Worm (Caenorhabditis elegans) whole organism, L3 larva: ENCODE data around the gene B0496.2.

Experiments used
- R02D3.7 ChIP-seq: fragments of 150-350 bp; optimal IDR thresholded peaks from 2 replicates; lab custom pipeline; 2014; ENCODE audit warnings: missing biosample characterization, missing genetic modification characterization
- ceh-28 ChIP-seq: fragments of 150-350 bp; optimal IDR thresholded peaks from 2 replicates; lab custom pipeline; 2014; ENCODE audit warnings: missing biosample characterization, missing genetic modification reagents, missing genetic modification characterization
- ceh-82 ChIP-seq: fragments of 150-350 bp; optimal IDR thresholded peaks from 2 replicates; lab custom pipeline; 2014; ENCODE audit warnings: missing biosample characterization, missing genetic modification characterization
- daf-12 ChIP-seq: fragments of 150-350 bp; optimal IDR thresholded peaks from 2 replicates; lab custom pipeline; 2014; ENCODE audit warnings: missing biosample characterization, missing genetic modification reagents, missing genetic modification characterization
- egl-5 ChIP-seq: fragments of 150-350 bp; optimal IDR thresholded peaks from 2 replicates; lab custom pipeline; 2017; ENCODE audit warnings: missing biosample characterization, missing genetic modification reagents, missing genetic modification characterization, inconsistent platforms
- elt-1 ChIP-seq: fragments of 150-350 bp; optimal IDR thresholded peaks from 2 replicates; lab custom pipeline; 2014; ENCODE audit warnings: missing biosample characterization, missing genetic modification characterization
- elt-2 ChIP-seq: sonication (generic microtip); optimal IDR thresholded peaks from 2 replicates; lab custom pipeline; 2016; ENCODE audit warnings: missing genetic modification reagents, mild to moderate bottlenecking, missing genetic modification characterization, missing compliant biosample characterization
- elt-3 ChIP-seq, 3 experiments: fragments of 150-350 bp in 1 of 3; sonication (generic microtip) in 2 of 3; optimal IDR thresholded peaks; 2 replicates in 2 of 3; 4 replicates in 1 of 3; lab custom pipeline; 2014 to 2017; ENCODE audit warnings: missing biosample characterization in 3 of 3, missing genetic modification characterization in 3 of 3
- eor-1 ChIP-seq, 2 experiments: fragments of 150-350 bp; optimal IDR thresholded peaks; 2 replicates each; lab custom pipeline; 2014 to 2018; ENCODE audit warnings: missing biosample characterization in 2 of 2, missing genetic modification characterization in 2 of 2
- fkh-2 ChIP-seq: fragments of 150-350 bp; optimal IDR thresholded peaks from 2 replicates; lab custom pipeline; 2014; ENCODE audit warnings: missing biosample characterization, missing genetic modification reagents, missing genetic modification characterization
- fos-1 ChIP-seq: fragments of 150-350 bp; optimal IDR thresholded peaks from 2 replicates; lab custom pipeline; 2014; ENCODE audit warnings: missing biosample characterization, missing genetic modification characterization
- hmg-11 ChIP-seq: sonication (generic microtip); optimal IDR thresholded peaks from 2 replicates; lab custom pipeline; 2016; ENCODE audit warnings: missing genetic modification characterization, missing compliant biosample characterization
- lin-15B ChIP-seq: fragments of 150-350 bp; optimal IDR thresholded peaks from 2 replicates; lab custom pipeline; 2014; ENCODE audit warnings: missing biosample characterization, missing genetic modification characterization
- lin-39 ChIP-seq: fragments of 150-350 bp; optimal IDR thresholded peaks from 2 replicates; lab custom pipeline; 2018; ENCODE audit warnings: missing biosample characterization, missing genetic modification reagents, missing genetic modification characterization
- mdl-1 ChIP-seq: fragments of 150-350 bp; optimal IDR thresholded peaks from 2 replicates; lab custom pipeline; 2014; ENCODE audit warnings: missing biosample characterization, missing genetic modification characterization
- mml-1 ChIP-seq: fragments of 150-350 bp; sonication (generic microtip); optimal IDR thresholded peaks from 3 replicates; lab custom pipeline; 2014; ENCODE audit warnings: missing biosample characterization, missing genetic modification characterization
- nfya-1 ChIP-seq: sonication (generic microtip); optimal IDR thresholded peaks from 2 replicates; lab custom pipeline; 2017; ENCODE audit warnings: missing genetic modification characterization, mild to moderate bottlenecking, missing compliant biosample characterization, antibody characterized with exemption, moderate library complexity; ENCODE audit not compliant: insufficient read depth
- nhr-23 ChIP-seq: fragments of 150-350 bp; optimal IDR thresholded peaks from 2 replicates; lab custom pipeline; 2014; ENCODE audit warnings: missing biosample characterization, missing genetic modification reagents, missing genetic modification characterization
- nhr-237 ChIP-seq: fragments of 150-350 bp; optimal IDR thresholded peaks from 2 replicates; lab custom pipeline; 2014; ENCODE audit warnings: missing biosample characterization, missing genetic modification characterization
- nhr-25 ChIP-seq: sonication (generic microtip); optimal IDR thresholded peaks from 2 replicates; lab custom pipeline; 2017; ENCODE audit warnings: missing biosample characterization, missing genetic modification characterization
- nhr-28 ChIP-seq: fragments of 150-350 bp; optimal IDR thresholded peaks from 2 replicates; lab custom pipeline; 2014; ENCODE audit warnings: missing biosample characterization, missing genetic modification characterization
- nhr-43 ChIP-seq: sonication (generic microtip); optimal IDR thresholded peaks from 2 replicates; lab custom pipeline; 2016; ENCODE audit warnings: mild to moderate bottlenecking, missing genetic modification characterization, missing compliant biosample characterization; ENCODE audit not compliant: poor library complexity, severe bottlenecking
- nhr-76 ChIP-seq: fragments of 150-350 bp; sonication (generic microtip); optimal IDR thresholded peaks from 5 replicates; lab custom pipeline; 2014; ENCODE audit warnings: missing biosample characterization, missing genetic modification characterization
- pha-4 ChIP-seq: fragments of 150-350 bp; optimal IDR thresholded peaks from 2 replicates; lab custom pipeline; 2014; ENCODE audit warnings: missing biosample characterization, missing genetic modification reagents, missing genetic modification characterization
- pqm-1 ChIP-seq: fragments of 150-350 bp; optimal IDR thresholded peaks from 2 replicates; lab custom pipeline; 2017; ENCODE audit warnings: missing biosample characterization, missing genetic modification characterization, inconsistent platforms
- sea-2 ChIP-seq: fragments of 150-350 bp; sonication (generic microtip); optimal IDR thresholded peaks from 4 replicates; lab custom pipeline; 2014; ENCODE audit warnings: missing biosample characterization, missing genetic modification reagents, missing genetic modification characterization
- skn-1 ChIP-seq: fragments of 150-350 bp; optimal IDR thresholded peaks from 2 replicates; lab custom pipeline; 2014; ENCODE audit warnings: missing biosample characterization, missing genetic modification characterization
- tbx-2 ChIP-seq: sonication (generic microtip); optimal IDR thresholded peaks from 2 replicates; lab custom pipeline; 2016; ENCODE audit warnings: mild to moderate bottlenecking, missing genetic modification characterization, missing compliant biosample characterization
- zag-1 ChIP-seq: fragments of 150-350 bp; optimal IDR thresholded peaks from 2 replicates; lab custom pipeline; 2014; ENCODE audit warnings: missing biosample characterization, missing genetic modification characterization
- ztf-11 ChIP-seq: fragments of 150-350 bp; optimal IDR thresholded peaks from 2 replicates; lab custom pipeline; 2014; ENCODE audit warnings: missing biosample characterization, missing genetic modification characterization
- ztf-4 ChIP-seq: fragments of 150-350 bp; optimal IDR thresholded peaks from 2 replicates; lab custom pipeline; 2014; ENCODE audit warnings: missing biosample characterization, missing genetic modification characterization

B0496.2 gene

DNA sequence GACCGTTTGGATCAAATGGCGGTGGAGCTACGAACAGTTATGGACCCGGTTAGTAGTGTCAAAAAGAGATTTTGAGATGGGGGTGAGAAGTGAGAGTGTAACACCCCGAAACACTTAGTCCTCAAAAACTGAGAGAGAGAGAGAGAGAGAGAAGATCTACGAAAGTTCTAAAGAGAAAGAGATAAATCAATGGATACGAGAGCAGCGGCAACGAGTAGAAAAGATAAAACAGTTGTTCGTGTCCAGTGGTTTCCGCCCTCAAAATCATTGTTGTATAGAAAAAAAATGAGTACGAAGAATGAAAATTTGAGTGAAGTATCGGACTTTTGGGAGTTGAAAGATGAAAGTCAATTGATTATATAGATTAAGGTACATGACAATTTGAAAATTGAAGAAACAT lies 18.7 kb upstream of the B0496.2 start:
- TF ChIP-seq egl-5 (tag; lab: Kevin White, UChicago) (no peak), ceh-82 (tag; lab: Kevin White, UChicago) (no peak), lin-15B (tag; lab: Kevin White, UChicago) (no peak)

ce11 chrIV:7433858-7434257 lies 13.8 kb upstream of the B0496.2 start, which contains the start of gene B0496.11:
B0496.11 (minus strand) TSS chrIV:7433958.
- TF ChIP-seq elt-1 (tag; lab: Kevin White, UChicago) (no peak), R02D3.7 (tag; lab: Kevin White, UChicago) (no peak), elt-2 (tag; lab: Kevin White, UChicago) (no peak), tbx-2 (tag; lab: Kevin White, UChicago) (no peak), ztf-4 (no peak), nhr-237 (tag; lab: Kevin White, UChicago) (no peak), pqm-1 (tag; lab: Kevin White, UChicago) (no peak), nhr-25 (tag; lab: Kevin White, UChicago) (no peak), nhr-23 (tag; lab: Kevin White, UChicago) (no peak), ztf-11 (tag; lab: Kevin White, UChicago) (no peak), fos-1 (no peak), ceh-28 (tag; lab: Kevin White, UChicago) (no peak), skn-1 (tag; lab: Kevin White, UChicago) (no peak), nhr-76 (tag; lab: Kevin White, UChicago) (no peak), nfya-1 (tag; lab: Kevin White, UChicago) (no peak), daf-12 (no peak), elt-3 (tag; optimal IDR thresholded peaks at IDR 0.05; lab: Kevin White, UChicago) (no peak)

DNA sequence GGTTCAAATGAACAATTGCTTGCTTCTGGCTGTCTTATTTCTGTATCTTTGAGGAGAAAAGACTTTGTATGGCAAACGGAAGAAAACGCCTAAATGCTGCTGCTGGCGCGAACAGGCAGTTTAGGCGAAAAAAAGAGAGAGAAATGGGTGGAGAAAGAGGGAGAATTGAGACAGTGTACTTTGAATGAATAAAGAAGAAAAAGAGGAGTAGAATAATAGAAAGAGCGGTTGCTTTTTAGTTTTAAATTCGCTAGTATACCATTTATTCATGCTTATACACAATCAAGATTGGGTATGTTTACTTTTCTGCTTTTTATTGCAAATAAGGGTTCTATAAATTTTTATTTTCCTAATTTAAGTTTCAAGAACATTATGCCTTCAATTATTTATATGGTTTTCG lies 8.3 kb upstream of the B0496.2 start:
- no peak for TF ChIP-seq pha-4 (tag; lab: Kevin White, UChicago)
- TF ChIP-seq, all 47 proteins: peak for 0

- TF ChIP-seq elt-2 (tag; lab: Kevin White, UChicago) (peak; percentile 20), fos-1 (no peak), nhr-43 (tag; lab: Kevin White, UChicago) (peak; percentile 8)
Observed at ce11 chrIV:7440238-7440637, 7.4 kb upstream of the B0496.2 start.

DNA sequence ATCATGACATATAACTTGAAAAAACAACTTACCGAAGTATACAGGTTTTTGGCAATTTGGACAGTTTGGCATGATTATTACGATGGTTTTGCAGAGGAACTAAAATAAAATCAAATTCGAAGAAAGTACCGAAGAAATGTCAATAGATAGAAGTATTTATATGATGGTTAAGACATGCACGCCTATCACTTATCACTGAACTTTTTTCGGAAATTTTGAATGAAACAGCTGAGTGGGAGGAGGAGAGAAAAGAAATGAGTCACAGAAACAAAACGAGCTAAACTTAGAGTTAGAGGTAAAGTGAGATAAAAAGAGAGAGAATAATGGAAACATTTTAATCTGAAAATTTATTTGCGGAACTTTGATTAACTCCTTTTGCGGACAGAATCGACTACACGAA lies 2.4 kb upstream of the B0496.2 start, which contains the start of gene valv-1:
Gene valv-1 (minus strand): TSS at position 101 of the 400 bp plus-strand sequence.
- TF ChIP-seq fkh-2 (tag; lab: Kevin White, UChicago) (no peak), mml-1 (no peak), mdl-1 (no peak), tbx-2 (tag; lab: Kevin White, UChicago) (no peak), sea-2 (GFP tag; lab: Kevin White, UChicago) (no peak), nhr-28 (tag; lab: Kevin White, UChicago) (no peak), eor-1 (tag; optimal IDR thresholded peaks at IDR 0.05; lab: Kevin White, UChicago) (no peak), nfya-1 (tag; lab: Kevin White, UChicago) (no peak), nhr-23 (tag; lab: Kevin White, UChicago) (no peak), pqm-1 (tag; lab: Kevin White, UChicago) (no peak)

- TF ChIP-seq zag-1: no peak
- no peak for TF ChIP-seq nfya-1 (tag; lab: Kevin White, UChicago)
- no peak for TF ChIP-seq hmg-11 (tag; lab: Kevin White, UChicago)
- no peak for TF ChIP-seq ceh-82 (tag; lab: Kevin White, UChicago)
- no peak for TF ChIP-seq ceh-28 (tag; lab: Kevin White, UChicago)
- TF ChIP-seq lin-39: no peak
Observed at ce11 chrIV:7445995-7446394, 1.7 kb upstream of the B0496.2 start, which contains the start of gene B0496.1. B0496.1 (plus strand) TSS chrIV:7446295.
